Worm (Caenorhabditis elegans): ENCODE measurements around the gene Y69A2AR.32.

The Y69A2AR.32 gene

DNA sequence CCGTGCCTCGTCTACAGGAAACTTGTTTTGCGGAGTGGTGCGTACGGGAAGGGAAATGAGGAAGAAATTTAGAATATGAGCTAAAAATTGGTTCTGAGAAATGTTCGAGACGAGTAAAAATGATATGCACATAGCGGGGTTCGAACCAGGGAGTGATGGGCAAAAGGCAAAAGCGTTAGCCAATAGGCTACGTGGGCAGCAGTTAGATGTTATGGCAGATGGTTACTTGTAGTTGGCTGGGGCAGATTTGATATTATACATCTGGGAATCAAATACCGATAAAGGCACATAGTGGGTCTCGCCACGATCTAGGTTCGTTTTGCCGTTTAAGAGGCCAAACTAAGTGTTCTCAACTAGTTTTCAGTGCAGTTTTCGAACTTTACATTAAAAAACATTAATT, 47.1 kb downstream of the Y69A2AR.32 start (continued):
- TF ChIP-seq ces-1 (GFP tag; optimal IDR thresholded peaks at IDR 0.05) (no peak), nhr-77 (tag; optimal IDR thresholded peaks at IDR 0.05) (no peak), F26F4.8 (GFP tag; conservative IDR thresholded peaks at IDR 0.05) (peak; percentile 83), rbr-2 (tag; optimal IDR thresholded peaks at IDR 0.05) (no peak)

DNA sequence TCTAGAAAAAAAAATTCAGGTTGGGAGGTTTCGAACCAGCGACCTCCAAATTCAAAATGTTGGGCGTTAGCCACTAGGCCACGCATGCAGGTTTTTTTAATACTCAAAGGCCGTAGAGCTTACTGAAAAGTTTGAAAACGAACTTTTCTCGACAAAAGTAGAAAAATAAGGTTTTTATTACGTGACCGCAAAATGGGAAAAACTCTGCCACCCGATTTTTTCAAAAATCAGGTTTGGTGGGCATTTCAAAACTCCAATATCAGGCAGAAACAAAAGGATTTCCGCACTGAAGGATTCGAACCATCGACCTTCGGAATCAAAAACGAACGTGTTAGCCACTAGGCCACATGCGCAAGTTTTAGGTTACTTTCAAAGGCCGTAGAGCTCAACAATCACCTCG, 48.5 kb downstream of the Y69A2AR.32 start:
- TF ChIP-seq nhr-42 (GFP tag; IDR thresholded peaks at IDR 0.05), result no peak
- peak; percentile 9 for TF ChIP-seq mes-2 (tag; optimal IDR thresholded peaks at IDR 0.05; ENCODE audit: poor library complexity, severe bottlenecking)
- peak; percentile 74 for TF ChIP-seq lin-38 (GFP tag; IDR thresholded peaks at IDR 0.05)
- peak; percentile 18 for TF ChIP-seq gei-8 (GFP tag; optimal IDR thresholded peaks at IDR 0.05)
- no peak for TF ChIP-seq duxl-1 (tag; optimal IDR thresholded peaks at IDR 0.05; ENCODE audit: poor library complexity)
- peak in 1 of 2 experiments; percentile 51 for TF ChIP-seq daf-16 (GFP tag; optimal IDR thresholded peaks at IDR 0.05)
- TF ChIP-seq daf-16 (tag; optimal IDR thresholded peaks at IDR 0.05), result no peak
- TF ChIP-seq madf-5 (GFP tag; IDR thresholded peaks at IDR 0.05), result peak in 1 of 2 experiments; percentile 53; a peak in 1 of 4 replicates
- no peak for TF ChIP-seq ztf-7 (tag; optimal IDR thresholded peaks at IDR 0.05)
- 0 out of 2 replicates have a peak, but pooled peaks have one; percentile 26 for TF ChIP-seq snpc-1.2 (GFP tag; IDR thresholded peaks at IDR 0.05)
- TF ChIP-seq F44E2.7 (GFP tag; IDR thresholded peaks at IDR 0.05), result 0 out of 2 replicates have a peak, but pooled peaks have one; percentile 17
- TF ChIP-seq spr-1 (tag; optimal IDR thresholded peaks at IDR 0.05), result peak; percentile 16
- peak; percentile 13 for TF ChIP-seq unc-130 (GFP tag; optimal IDR thresholded peaks at IDR 0.05)
- TF ChIP-seq hlh-30 (tag; optimal IDR thresholded peaks at IDR 0.05; ENCODE audit: insufficient read depth), result no peak
- no peak for TF ChIP-seq aly-2 (tag; optimal IDR thresholded peaks at IDR 0.05)
- 0 out of 2 replicates have a peak, but pooled peaks have one; percentile 61 for TF ChIP-seq zfp-3 (GFP tag; conservative IDR thresholded peaks at IDR 0.05)
- TF ChIP-seq lim-7 (GFP tag; IDR thresholded peaks at IDR 0.05), result peak; percentile 34; the same call in 1 of the 2 replicates
- TF ChIP-seq skn-1 (tag; optimal IDR thresholded peaks at IDR 0.05), result no peak
- peak; percentile 72; the same call in 1 of the 2 replicates for TF ChIP-seq pha-4 (GFP tag; IDR thresholded peaks at IDR 0.05)
- no peak for TF ChIP-seq pha-4 (tag; optimal IDR thresholded peaks at IDR 0.05)
- peak; percentile 73 for TF ChIP-seq Y48G9A.11 (GFP tag; IDR thresholded peaks at IDR 0.05)
- 0 out of 2 replicates have a peak, but pooled peaks have one; percentile 21 for TF ChIP-seq D1046.2 (GFP tag; IDR thresholded peaks at IDR 0.05)
- peak; percentile 4 for TF ChIP-seq nhr-111 (GFP tag; optimal IDR thresholded peaks at IDR 0.05)
- 0 out of 2 replicates have a peak, but pooled peaks have one; percentile 53 for TF ChIP-seq F26F4.8 (GFP tag; conservative IDR thresholded peaks at IDR 0.05)
- peak; percentile 37 for TF ChIP-seq Y5F2A.4 (GFP tag; optimal IDR thresholded peaks at IDR 0.05)
- no peak for TF ChIP-seq dmd-9 (GFP tag; IDR thresholded peaks at IDR 0.05)
- TF ChIP-seq nhr-102 (tag; optimal IDR thresholded peaks at IDR 0.05), result peak; percentile 17
- TF ChIP-seq spr-3 (GFP tag; optimal IDR thresholded peaks at IDR 0.05), result peak; percentile 47
- TF ChIP-seq dmd-8 (GFP tag; IDR thresholded peaks at IDR 0.05), result peak; percentile 41; the same call in 1 of the 2 replicates
- no peak for TF ChIP-seq dpl-1 (GFP tag; optimal IDR thresholded peaks at IDR 0.05)
- TF ChIP-seq vab-7 (GFP tag; IDR thresholded peaks at IDR 0.05), result peak; percentile 54
